Fruit fly (Drosophila melanogaster) whole organism, wandering third instar larva: ENCODE measurements around the gene Nep6.

Experiments used
- Myc ChIP-seq: fragments of >200 bp; optimal IDR thresholded peaks from 2 replicates; lab custom pipeline; 2017
- br ChIP-seq: fragments of 200-800 bp; sonication (Bioruptor generic); optimal IDR thresholded peaks from 2 replicates; lab custom pipeline; 2016; ENCODE audit warnings: missing biosample characterization, missing genetic modification characterization
- ey ChIP-seq: fragments of 200-800 bp; sonication (Bioruptor generic); optimal IDR thresholded peaks from 2 replicates; lab custom pipeline; 2016; ENCODE audit warnings: missing biosample characterization, missing genetic modification characterization
- fru ChIP-seq: fragments of 200-800 bp; sonication (Bioruptor generic); optimal IDR thresholded peaks from 3 replicates; lab custom pipeline; 2016; ENCODE audit warnings: missing biosample characterization, mild to moderate bottlenecking, missing genetic modification characterization
- h ChIP-seq: fragments of 200-800 bp; sonication (Bioruptor generic); optimal IDR thresholded peaks from 3 replicates; lab custom pipeline; 2016; ENCODE audit warnings: missing biosample characterization, mild to moderate bottlenecking, missing genetic modification characterization
- jim ChIP-seq: fragments of 175-275, 200-325 bp; sonication (Bioruptor generic); optimal IDR thresholded peaks from 2 replicates; lab custom pipeline; 2016; ENCODE audit warnings: missing biosample characterization, mild to moderate bottlenecking, missing genetic modification characterization
- pan ChIP-seq: fragments of >200 bp; optimal IDR thresholded peaks from 2 replicates; lab custom pipeline; 2017
- psq ChIP-seq: fragments of 200-800 bp; sonication (Bioruptor generic); optimal IDR thresholded peaks from 3 replicates; lab custom pipeline; 2017; ENCODE audit warnings: missing biosample characterization, mild to moderate bottlenecking, missing genetic modification characterization, moderate library complexity
- rgr ChIP-seq: fragments of 200-800 bp; sonication (Bioruptor generic); optimal IDR thresholded peaks from 3 replicates; lab custom pipeline; 2016; ENCODE audit warnings: missing biosample characterization, mild to moderate bottlenecking, missing genetic modification characterization
- sv ChIP-seq: fragments of 200-800 bp; sonication (Bioruptor generic); optimal IDR thresholded peaks from 3 replicates; lab custom pipeline; 2016; ENCODE audit warnings: missing biosample characterization, missing genetic modification characterization
- usp ChIP-seq: fragments of >200 bp; optimal IDR thresholded peaks from 2 replicates; lab custom pipeline; 2017; ENCODE audit warnings: missing biosample characterization, missing genetic modification characterization
- woc ChIP-seq: sonication (Bioruptor generic); optimal IDR thresholded peaks from 2 replicates; lab custom pipeline; 2016; ENCODE audit warnings: missing biosample characterization, mild to moderate bottlenecking, missing genetic modification characterization

DNA sequence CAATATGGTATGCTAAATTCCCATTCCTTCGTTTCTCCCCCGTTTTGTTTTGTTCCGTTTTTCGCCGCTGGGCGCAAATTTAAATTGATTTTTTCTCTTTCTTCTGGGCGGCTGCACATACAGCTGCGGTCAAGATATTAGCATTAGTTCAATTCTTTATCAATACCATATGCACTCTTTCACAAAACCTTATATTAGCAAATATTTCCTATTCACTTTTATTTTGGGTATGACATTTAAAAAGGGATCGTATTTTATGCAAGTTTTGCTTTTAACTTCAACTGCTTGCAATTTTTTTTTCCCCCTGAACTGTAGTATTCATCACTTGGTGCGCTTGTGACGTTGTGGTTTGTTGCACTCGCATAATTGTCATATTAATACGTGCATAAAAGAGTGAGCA, 35.2 kb upstream of the Nep6 start:
- TF ChIP-seq usp (GFP tag; lab: Kevin White, UChicago) (no peak), h (GFP tag; lab: Kevin White, UChicago) (no peak), fru (GFP tag; lab: Kevin White, UChicago) (peak; percentile 1), sv (GFP tag; lab: Kevin White, UChicago) (no peak), br (GFP tag; lab: Kevin White, UChicago) (no peak), jim (GFP tag; lab: Kevin White, UChicago) (no peak), pan (lab: Kevin White, UChicago) (no peak), woc (no peak), ey (no peak), Myc (lab: Kevin White, UChicago) (no peak), rgr (GFP tag; lab: Kevin White, UChicago) (no peak), psq (GFP tag; lab: Kevin White, UChicago) (peak; percentile 15)
